Worm (Caenorhabditis elegans): ENCODE data around the gene madf-11.

DNA sequence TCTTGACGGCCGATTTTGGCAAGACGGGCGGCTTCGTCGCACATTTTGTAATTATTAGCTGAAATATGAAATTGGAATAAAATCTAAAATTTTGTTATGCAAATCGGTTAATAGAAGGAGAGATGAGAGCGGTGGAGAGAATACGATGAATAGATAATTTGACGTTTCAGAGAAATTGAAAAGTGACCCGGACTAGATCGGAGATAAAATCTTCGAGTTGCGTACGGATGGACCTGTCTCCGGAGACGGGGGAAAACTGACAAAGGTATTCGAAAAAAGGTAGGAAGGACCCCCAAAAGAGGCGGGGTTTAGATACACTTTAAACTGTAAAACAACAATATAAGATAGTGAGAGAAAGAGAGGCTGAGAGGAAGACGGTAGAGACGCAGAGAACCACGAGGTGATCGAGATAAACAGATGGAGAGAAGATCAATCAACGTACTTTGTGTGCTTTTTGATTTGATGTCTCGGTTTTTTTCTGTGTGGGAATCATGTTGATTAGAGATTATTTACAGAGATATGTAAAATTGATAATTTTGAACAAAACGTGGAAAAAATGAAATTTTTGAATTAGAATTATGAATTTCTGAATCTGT lies 51.1 kb downstream of the madf-11 start, which contains the start of gene F09F7.6:
- TF ChIP-seq tbx-11 (GFP tag; IDR thresholded peaks at IDR 0.05) (no peak), hmg-4 (GFP tag; optimal IDR thresholded peaks at IDR 0.05) (no peak), tra-4 (tag; optimal IDR thresholded peaks at IDR 0.05) (no peak), ama-1 (optimal IDR thresholded peaks at IDR 0.05) (no peak), aly-1 (tag; optimal IDR thresholded peaks at IDR 0.05) (no peak), ceh-13 (GFP tag; optimal IDR thresholded peaks at IDR 0.05) (no peak), ets-7 (tag; optimal IDR thresholded peaks at IDR 0.05) (no peak), flt-1 (GFP tag; IDR thresholded peaks at IDR 0.05) (no peak), hmbx-1 (tag; optimal IDR thresholded peaks at IDR 0.05) (no peak), ceh-36 (tag; optimal IDR thresholded peaks at IDR 0.05) (no peak), hnd-1 (tag; optimal IDR thresholded peaks at IDR 0.05) (no peak), B0310.2 (tag; optimal IDR thresholded peaks at IDR 0.05) (no peak)

Data from whole organism, early embryonic.